Worm (Caenorhabditis elegans): ENCODE results near the gene nlp-31.

- TF ChIP-seq R02D3.7 (tag; optimal IDR thresholded peaks at IDR 0.05) = no peak
- no peak for TF ChIP-seq ztf-11 (tag; optimal IDR thresholded peaks at IDR 0.05)
- TF ChIP-seq skn-1 (tag; optimal IDR thresholded peaks at IDR 0.05) = no peak
- no peak for TF ChIP-seq ceh-9 (tag; optimal IDR thresholded peaks at IDR 0.05)
- no peak for TF ChIP-seq nhr-28 (tag; optimal IDR thresholded peaks at IDR 0.05)
- no peak for TF ChIP-seq ZK546.5 (tag; optimal IDR thresholded peaks at IDR 0.05)
- no peak for TF ChIP-seq ceh-28 (tag; optimal IDR thresholded peaks at IDR 0.05)
- no peak for TF ChIP-seq daf-12 (tag; optimal IDR thresholded peaks at IDR 0.05)
- no peak for TF ChIP-seq ceh-82 (tag; optimal IDR thresholded peaks at IDR 0.05)
Measured at ce11 chrV:3984178-3984577, 4.3 kb downstream of the nlp-31 start, which contains the start of gene nlp-29.
